Fruit fly (Drosophila melanogaster): ENCODE results near the gene CG43317.
A peak's percentile ranks its signal among the peaks of the same experiment; 100 is the strongest.

Gene CG43317

DNA sequence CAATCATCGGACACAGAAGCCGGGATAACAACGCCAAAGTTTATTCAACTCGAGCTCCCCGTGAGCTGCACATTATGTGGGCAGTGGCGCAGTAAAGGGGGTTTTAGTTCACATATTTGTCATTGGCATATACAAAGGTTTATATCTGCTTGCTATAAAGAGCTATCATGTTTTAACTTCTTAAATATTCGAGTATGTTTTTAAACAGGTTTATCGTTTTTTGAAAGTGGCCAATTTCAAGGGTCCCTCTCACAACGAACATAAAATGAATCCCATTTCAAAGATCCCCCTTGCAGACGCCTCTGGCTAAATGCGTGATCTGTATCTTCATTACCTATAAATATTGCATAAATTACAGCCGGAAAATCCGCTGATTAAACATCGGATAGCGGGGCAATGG, 6.7 kb downstream of the CG43317 start (continued):
- TF ChIP-seq Hr78 (GFP tag; optimal IDR thresholded peaks at IDR 0.05) (peak in 1 of 2 experiments; percentile 22), lbe (GFP tag; optimal IDR thresholded peaks at IDR 0.05) (peak; percentile 31), CG18619 (GFP tag; optimal IDR thresholded peaks at IDR 0.05) (no peak), sd (tag; optimal IDR thresholded peaks at IDR 0.05) (no peak), Dad (GFP tag; optimal IDR thresholded peaks at IDR 0.05) (no peak), CG10979 (tag; optimal IDR thresholded peaks at IDR 0.05) (no peak), Ada2b (GFP tag; IDR thresholded peaks at IDR 0.05) (0 out of 2 replicates have a peak, but pooled peaks have one; percentile 5), H15 (GFP tag; IDR thresholded peaks at IDR 0.05) (no peak), CG8388 (GFP tag; optimal IDR thresholded peaks at IDR 0.05) (no peak), CG11093 (GFP tag; IDR thresholded peaks at IDR 0.05) (peak; percentile 34; the same call in 1 of the 3 replicates), CG12299 (tag; optimal IDR thresholded peaks at IDR 0.05) (no peak), CG30403 (GFP tag; optimal IDR thresholded peaks at IDR 0.05) (no peak), CG4328 (GFP tag; optimal IDR thresholded peaks at IDR 0.05) (no peak), HHEX (GFP tag; optimal IDR thresholded peaks at IDR 0.05) (no peak), chif (GFP tag; optimal IDR thresholded peaks at IDR 0.05) (no peak), zfh1 (GFP tag; IDR thresholded peaks at IDR 0.05) (peak; percentile 46; the same call in 1 of the 3 replicates), CG17359 (tag; optimal IDR thresholded peaks at IDR 0.05) (no peak), pan (optimal IDR thresholded peaks at IDR 0.05) (no peak), pan (GFP tag; optimal IDR thresholded peaks at IDR 0.05 in 1 of 2, IDR thresholded peaks at IDR 0.05 in 1 of 2) (peak in 1 of 2 experiments; percentile 28), Gug (GFP tag; IDR thresholded peaks at IDR 0.05) (0 out of 4 replicates have a peak, but pooled peaks have one; percentile 2), lab (GFP tag; optimal IDR thresholded peaks at IDR 0.05) (peak; percentile 18), CG16815 (GFP tag; optimal IDR thresholded peaks at IDR 0.05) (no peak), Ets97D (GFP tag; optimal IDR thresholded peaks at IDR 0.05) (no peak), scrt (GFP tag; optimal IDR thresholded peaks at IDR 0.05) (no peak), CG15696 (tag; optimal IDR thresholded peaks at IDR 0.05) (peak; percentile 16), mam (GFP tag; optimal IDR thresholded peaks at IDR 0.05) (peak; percentile 16), crol (GFP tag; IDR thresholded peaks at IDR 0.05) (no peak), ci (GFP tag; IDR thresholded peaks at IDR 0.05) (no peak), CG17912 (GFP tag; optimal IDR thresholded peaks at IDR 0.05) (no peak), nom (GFP tag; optimal IDR thresholded peaks at IDR 0.05) (peak; percentile 59), dysf (GFP tag; IDR thresholded peaks at IDR 0.05) (peak; percentile 45; the same call in 1 of the 3 replicates), CG13123 (GFP tag; optimal IDR thresholded peaks at IDR 0.05) (no peak), Camta (GFP tag; optimal IDR thresholded peaks at IDR 0.05) (peak; percentile 16), hkb (optimal IDR thresholded peaks at IDR 0.05) (no peak), hkb (GFP tag; IDR thresholded peaks at IDR 0.05) (0 out of 2 replicates have a peak, but pooled peaks have one; percentile 33), CG17829 (tag; optimal IDR thresholded peaks at IDR 0.05) (peak; percentile 21), tgo (GFP tag; IDR thresholded peaks at IDR 0.05) (peak; percentile 35; the same call in 2 of the 3 replicates), CG33557 (GFP tag; optimal IDR thresholded peaks at IDR 0.05) (no peak), dpn (GFP tag; optimal IDR thresholded peaks at IDR 0.05) (peak in 1 of 2 experiments; percentile 32), seq (GFP tag; IDR thresholded peaks at IDR 0.05) (0 out of 2 replicates have a peak, but pooled peaks have one; percentile 12), CG6689 (GFP tag; IDR thresholded peaks at IDR 0.05) (peak; percentile 24; the same call in 1 of the 2 replicates), CG11504 (tag; optimal IDR thresholded peaks at IDR 0.05) (no peak), CG10959 (GFP tag; IDR thresholded peaks at IDR 0.05) (no peak), grau (tag; optimal IDR thresholded peaks at IDR 0.05) (peak; percentile 31), stc (GFP tag; IDR thresholded peaks at IDR 0.05) (peak; percentile 35; the same call in 1 of the 2 replicates), phol (tag; optimal IDR thresholded peaks at IDR 0.05) (peak; percentile 27), Hr51 (GFP tag; optimal IDR thresholded peaks at IDR 0.05) (no peak), CG6813 (GFP tag; optimal IDR thresholded peaks at IDR 0.05) (no peak), unc-4 (GFP tag; IDR thresholded peaks at IDR 0.05; ENCODE audit: partially characterized antibody) (no peak), ranshi (GFP tag; IDR thresholded peaks at IDR 0.05) (no peak)

Measured in whole organism, embryonic.